Fruit fly (Drosophila melanogaster) whole organism, embryonic: ENCODE measurements around the gene Pep.

Experiments
- Aef1 ChIP-seq: fragments of 200-800 bp; sonication (Bioruptor generic); IDR thresholded peaks from 3 replicates; pipeline ENCODE4 v1.3.6; 2022; ENCODE audit warnings: missing biosample characterization, missing genetic modification characterization
- Bdp1 ChIP-seq: fragments of 200-800 bp; sonication (Bioruptor generic); optimal IDR thresholded peaks from 3 replicates; lab custom pipeline; 2016; ENCODE audit warnings: missing biosample characterization, missing genetic modification characterization
- CG10654 ChIP-seq: fragments of 200-800 bp; sonication (Bioruptor generic); optimal IDR thresholded peaks from 2 replicates; lab custom pipeline; 2016; ENCODE audit warnings: missing biosample characterization, missing genetic modification characterization
- CG10959 ChIP-seq: fragments of 200-800 bp; sonication (Bioruptor generic); IDR thresholded peaks from 2 replicates; pipeline ENCODE4 v1.3.6; 2022; ENCODE audit warnings: missing biosample characterization, missing genetic modification characterization
- CG1233 ChIP-seq: fragments of 200-800 bp; sonication (Bioruptor generic); optimal IDR thresholded peaks from 4 replicates; lab custom pipeline; 2018; ENCODE audit warnings: missing biosample characterization, mild to moderate bottlenecking, missing genetic modification characterization
- CG14710 ChIP-seq: fragments of 200-800 bp; sonication (Bioruptor generic); optimal IDR thresholded peaks from 3 replicates; lab custom pipeline; 2019; ENCODE audit warnings: missing biosample characterization, mild to moderate bottlenecking, missing genetic modification characterization, moderate library complexity
- CG14965 ChIP-seq: fragments of 200-800 bp; sonication (Bioruptor generic); optimal IDR thresholded peaks from 2 replicates; lab custom pipeline; 2016; ENCODE audit warnings: missing biosample characterization, missing genetic modification characterization, borderline replicate concordance
- CG15073 ChIP-seq: fragments of 200-800 bp; sonication (Bioruptor generic); optimal IDR thresholded peaks from 2 replicates; lab custom pipeline; 2016; ENCODE audit warnings: missing biosample characterization, missing genetic modification characterization
- CG17359 ChIP-seq: fragments of 200-800 bp; sonication (Bioruptor generic); optimal IDR thresholded peaks from 3 replicates; lab custom pipeline; 2018; ENCODE audit warnings: missing biosample characterization, mild to moderate bottlenecking, missing genetic modification characterization, moderate library complexity
- CG17612 ChIP-seq: fragments of 200-800 bp; sonication (Bioruptor generic); IDR thresholded peaks from 2 replicates; pipeline ENCODE4 v1.3.6; 2022; ENCODE audit warnings: missing biosample characterization, missing genetic modification characterization
- CG1792 ChIP-seq: fragments of 200-800 bp; sonication (Bioruptor generic); optimal IDR thresholded peaks from 2 replicates; lab custom pipeline; 2016; ENCODE audit warnings: missing biosample characterization, missing genetic modification characterization
- CG2199 ChIP-seq: fragments of 200-800 bp; sonication (Bioruptor generic); IDR thresholded peaks from 3 replicates; pipeline ENCODE4 v1.3.6; 2022; ENCODE audit warnings: missing biosample characterization, missing genetic modification characterization
- CG2889 ChIP-seq: fragments of 200-800 bp; sonication (Bioruptor generic); IDR thresholded peaks from 3 replicates; pipeline ENCODE4 v1.3.6; 2022; ENCODE audit warnings: missing biosample characterization, missing genetic modification characterization
- CG3847 ChIP-seq: fragments of 200-800 bp; sonication (Bioruptor generic); IDR thresholded peaks from 2 replicates; pipeline ENCODE4 v1.3.6; 2022; ENCODE audit warnings: missing biosample characterization, missing genetic modification characterization
- CG6175 ChIP-seq: fragments of 200-800 bp; sonication (Bioruptor generic); IDR thresholded peaks from 3 replicates; pipeline ENCODE4 v1.3.6; 2022; ENCODE audit warnings: missing biosample characterization, missing genetic modification characterization
- CG6254 ChIP-seq: fragments of 200-800 bp; sonication (Bioruptor generic); optimal IDR thresholded peaks from 3 replicates; lab custom pipeline; 2017; ENCODE audit warnings: mild to moderate bottlenecking, missing biosample characterization, missing genetic modification reagents, missing genetic modification characterization
- CG6683 ChIP-seq: fragments of 200-800 bp; sonication (Bioruptor generic); optimal IDR thresholded peaks from 2 replicates; lab custom pipeline; 2017; ENCODE audit warnings: missing biosample characterization, mild to moderate bottlenecking, missing genetic modification characterization, missing genetic modification reagents
- CG8944 ChIP-seq: fragments of 200-800 bp; sonication (Bioruptor generic); optimal IDR thresholded peaks from 3 replicates; lab custom pipeline; 2016; ENCODE audit warnings: missing biosample characterization, missing genetic modification characterization
- Dad ChIP-seq: fragments of 200-800 bp; sonication (Bioruptor generic); optimal IDR thresholded peaks from 3 replicates; lab custom pipeline; 2016; ENCODE audit warnings: missing biosample characterization, missing genetic modification characterization
- Dbx ChIP-seq: fragments of 200-800 bp; sonication (Bioruptor generic); IDR thresholded peaks from 3 replicates; pipeline ENCODE4 v1.3.6; 2022; ENCODE audit warnings: missing biosample characterization, missing genetic modification characterization
- H15 ChIP-seq: fragments of 200-800 bp; sonication (Bioruptor generic); IDR thresholded peaks from 3 replicates; pipeline ENCODE4 v1.3.6; 2022; ENCODE audit warnings: missing biosample characterization, missing genetic modification characterization
- HHEX ChIP-seq: fragments of 200-800 bp; sonication (Bioruptor generic); optimal IDR thresholded peaks from 3 replicates; lab custom pipeline; 2017; ENCODE audit warnings: missing biosample characterization, mild to moderate bottlenecking, missing genetic modification characterization, missing genetic modification reagents
- NFAT ChIP-seq: fragments of 200-800 bp; sonication (Bioruptor generic); IDR thresholded peaks from 2 replicates; pipeline ENCODE4 v1.3.6; 2022; ENCODE audit warnings: missing biosample characterization, missing genetic modification characterization
- Oli ChIP-seq: fragments of 200-800 bp; sonication (Bioruptor generic); optimal IDR thresholded peaks from 2 replicates; lab custom pipeline; 2018; ENCODE audit warnings: missing biosample characterization, mild to moderate bottlenecking, missing genetic modification characterization, moderate library complexity
- Poxn ChIP-seq: fragments of 200-800 bp; sonication (Bioruptor generic); IDR thresholded peaks from 2 replicates; pipeline ENCODE4 v1.3.6; 2022; ENCODE audit warnings: missing biosample characterization, missing genetic modification characterization
- Ptx1 ChIP-seq: fragments of 200-800 bp; sonication (Bioruptor generic); IDR thresholded peaks from 2 replicates; pipeline ENCODE4 v1.3.6; 2022; ENCODE audit warnings: missing biosample characterization, missing genetic modification characterization
- Usf ChIP-seq: fragments of 200-800 bp; sonication (Bioruptor generic); optimal IDR thresholded peaks from 2 replicates; lab custom pipeline; 2017; ENCODE audit warnings: missing genotype, missing biosample characterization, missing genetic modification characterization
- ac ChIP-seq: fragments of 200-800 bp; sonication (Bioruptor generic); optimal IDR thresholded peaks from 3 replicates; lab custom pipeline; 2017; ENCODE audit warnings: missing biosample characterization, mild to moderate bottlenecking, missing genetic modification characterization
- ems ChIP-seq: fragments of 200-800 bp; sonication (Bioruptor generic); optimal IDR thresholded peaks from 3 replicates; lab custom pipeline; 2016; ENCODE audit warnings: missing biosample characterization, missing genetic modification characterization
- exex ChIP-seq: fragments of 200-800 bp; sonication (Bioruptor generic); optimal IDR thresholded peaks from 4 replicates; lab custom pipeline; 2018; ENCODE audit warnings: missing biosample characterization, mild to moderate bottlenecking, missing genetic modification characterization, moderate library complexity
- fu2 ChIP-seq: fragments of 200-800 bp; sonication (Bioruptor generic); optimal IDR thresholded peaks from 2 replicates; lab custom pipeline; 2016; ENCODE audit warnings: missing biosample characterization, missing genetic modification characterization
- insv ChIP-seq, 2 experiments: fragments of 200-800 bp; sonication (Bioruptor generic); optimal IDR thresholded peaks; 3 replicates each; lab custom pipeline; 2016 to 2018; ENCODE audit warnings: missing biosample characterization in 2 of 2, missing genetic modification characterization in 2 of 2
- inv ChIP-seq: fragments of 200-800 bp; sonication (Bioruptor generic); IDR thresholded peaks from 2 replicates; pipeline ENCODE4 v1.3.6; 2022; ENCODE audit warnings: missing biosample characterization, missing genetic modification characterization; ENCODE audit not compliant: partially characterized antibody
- kah ChIP-seq: fragments of 200-800 bp; sonication (Bioruptor generic); optimal IDR thresholded peaks from 2 replicates; lab custom pipeline; 2018; ENCODE audit warnings: missing biosample characterization, mild to moderate bottlenecking, missing genetic modification characterization
- ken ChIP-seq: fragments of 200-800 bp; sonication (Bioruptor generic); IDR thresholded peaks from 3 replicates; pipeline ENCODE4 v1.3.6; 2022; ENCODE audit warnings: missing biosample characterization, missing genetic modification characterization
- lov ChIP-seq, 2 experiments: fragments of 200-800 bp in 1 of 2; fragments of >200 bp in 1 of 2; sonication (Bioruptor generic) in 1 of 2; IDR thresholded peaks in 1 of 2; optimal IDR thresholded peaks in 1 of 2; 2 replicates in 1 of 2; 3 replicates in 1 of 2; pipeline versions ENCODE4 v1.3.6 to Lab custom; 2017 to 2022; ENCODE audit warnings: missing biosample characterization in 1 of 2, missing genetic modification characterization in 1 of 2
- nmo ChIP-seq: fragments of 200-800 bp; sonication (Bioruptor generic); optimal IDR thresholded peaks from 2 replicates; lab custom pipeline; 2018; ENCODE audit warnings: missing biosample characterization, mild to moderate bottlenecking, missing genetic modification characterization, moderate library complexity
- onecut ChIP-seq: fragments of 200-800 bp; sonication (Bioruptor generic); IDR thresholded peaks from 2 replicates; pipeline ENCODE4 v1.3.6; 2022; ENCODE audit warnings: missing biosample characterization, missing genetic modification characterization
- org-1 ChIP-seq: fragments of 200-800 bp; sonication (Bioruptor generic); optimal IDR thresholded peaks from 2 replicates; lab custom pipeline; 2017; ENCODE audit warnings: missing biosample characterization, missing genetic modification characterization
- pros ChIP-seq: fragments of 200-800 bp; sonication (Bioruptor generic); optimal IDR thresholded peaks from 3 replicates; lab custom pipeline; 2019; ENCODE audit warnings: missing biosample characterization, mild to moderate bottlenecking, missing genetic modification characterization, moderate library complexity
- pum ChIP-seq: fragments of 200-800 bp; sonication (Bioruptor generic); optimal IDR thresholded peaks from 2 replicates; lab custom pipeline; 2016; ENCODE audit warnings: missing biosample characterization, missing genetic modification characterization
- run ChIP-seq: fragments of 200-800 bp; sonication (Bioruptor generic); optimal IDR thresholded peaks from 3 replicates; lab custom pipeline; 2018; ENCODE audit warnings: missing biosample characterization, mild to moderate bottlenecking, missing genetic modification characterization
- sim ChIP-seq: fragments of 200-800 bp; sonication (Bioruptor generic); IDR thresholded peaks from 2 replicates; pipeline ENCODE4 v1.3.6; 2022; ENCODE audit warnings: missing biosample characterization, missing genetic modification characterization
- ssp ChIP-seq: fragments of 200-800 bp; sonication (Bioruptor generic); IDR thresholded peaks from 2 replicates; pipeline ENCODE4 v1.3.6; 2022; ENCODE audit warnings: missing biosample characterization, missing genetic modification characterization
- stc ChIP-seq: fragments of 200-800 bp; sonication (Bioruptor generic); IDR thresholded peaks from 2 replicates; pipeline ENCODE4 v1.3.6; 2022; ENCODE audit warnings: missing biosample characterization, missing genetic modification characterization
- tin ChIP-seq: fragments of 200-800 bp; sonication (Bioruptor generic); optimal IDR thresholded peaks from 3 replicates; lab custom pipeline; 2016; ENCODE audit warnings: missing biosample characterization, missing genetic modification characterization
- tio ChIP-seq: fragments of 200-800 bp; sonication (Bioruptor generic); optimal IDR thresholded peaks from 2 replicates; lab custom pipeline; 2017; ENCODE audit warnings: missing biosample characterization, missing genetic modification characterization, inconsistent platforms
- z ChIP-seq: fragments of 200-800 bp; sonication (Bioruptor generic); IDR thresholded peaks from 3 replicates; pipeline ENCODE4 v1.3.6; 2022; ENCODE audit warnings: missing biosample characterization, missing genetic modification characterization

Gene Pep

dm6 chr3L:17653701-17654667, 9.1 kb upstream of the Pep start, which contains the start of the genes Krn, Ndfip and CG7484:
Krn (minus strand) TSS chr3L:17654280.
Ndfip (minus strand) TSS chr3L:17654280.
CG7484 (plus strand) TSS chr3L:17654617.
- TF ChIP-seq CG8944 (GFP tag; lab: Kevin White, UChicago): peak; percentile 76
- TF ChIP-seq Ptx1 (GFP tag; lab: Robert Waterston, UW): peak; percentile 91
- TF ChIP-seq CG1233 (GFP tag; lab: Kevin White, UChicago): peak; percentile 78
- no peak for TF ChIP-seq lov (optimal IDR thresholded peaks at IDR 0.05; lab: Kevin White, UChicago)
- no peak for TF ChIP-seq lov (GFP tag; IDR thresholded peaks at IDR 0.05; lab: Robert Waterston, UW)
- peak; percentile 95 for TF ChIP-seq onecut (GFP tag; lab: Robert Waterston, UW)
- peak; percentile 95 for TF ChIP-seq CG14710 (tag; lab: Kevin White, UChicago)
- TF ChIP-seq ssp: peak; percentile 84
- peak; percentile 83 for TF ChIP-seq pum (GFP tag; lab: Kevin White, UChicago)
- no peak for TF ChIP-seq CG1792 (GFP tag; lab: Kevin White, UChicago)
- TF ChIP-seq CG2199: no peak
- peak; percentile 79 for TF ChIP-seq ken (GFP tag; lab: Robert Waterston, UW)
- TF ChIP-seq CG10959 (GFP tag; lab: Robert Waterston, UW): peak; percentile 46; the same call in 1 of the 2 replicates
- TF ChIP-seq CG2889 (GFP tag; lab: Robert Waterston, UW): peak; percentile 80; the same call in 2 of the 3 replicates
- peak; percentile 90 for TF ChIP-seq CG3847 (GFP tag; lab: Robert Waterston, UW)
- peak; percentile 85 for TF ChIP-seq Aef1
- peak; percentile 73 for TF ChIP-seq exex
- TF ChIP-seq run (tag; lab: Kevin White, UChicago): peak; percentile 74
- TF ChIP-seq Oli (tag; lab: Kevin White, UChicago): peak; percentile 80
- peak; percentile 87 for TF ChIP-seq CG17359
- peak; percentile 74 for TF ChIP-seq CG6175
- peak; percentile 86 for TF ChIP-seq tio (GFP tag; lab: Kevin White, UChicago)
- TF ChIP-seq CG15073 (GFP tag; lab: Kevin White, UChicago): no peak
- TF ChIP-seq CG14965 (GFP tag; lab: Kevin White, UChicago): no peak
- peak; percentile 1 for TF ChIP-seq ac
- TF ChIP-seq CG10654 (GFP tag; lab: Kevin White, UChicago): peak; percentile 81
- TF ChIP-seq tin (GFP tag; lab: Kevin White, UChicago): peak; percentile 88
- TF ChIP-seq CG17612 (GFP tag; lab: Robert Waterston, UW): 0 out of 2 replicates have a peak, but pooled peaks have one; percentile 62
- TF ChIP-seq nmo (GFP tag; lab: Kevin White, UChicago): peak; percentile 95
- TF ChIP-seq CG6683 (GFP tag; lab: Kevin White, UChicago): peak; percentile 56
- peak in 1 of 2 experiments; percentile 71 for TF ChIP-seq insv (GFP tag; optimal IDR thresholded peaks at IDR 0.05; lab: Kevin White, UChicago)
- no peak for TF ChIP-seq sim (GFP tag; lab: Robert Waterston, UW)
- peak; percentile 75; the same call in 2 of the 3 replicates for TF ChIP-seq H15 (GFP tag; lab: Robert Waterston, UW)
- TF ChIP-seq stc: peak; percentile 71; the same call in 1 of the 2 replicates
- peak; percentile 97 for TF ChIP-seq inv (GFP tag; lab: Robert Waterston, UW)
- peak; percentile 50 for TF ChIP-seq kah (GFP tag; lab: Kevin White, UChicago)
- TF ChIP-seq fu2 (GFP tag; lab: Kevin White, UChicago): peak; percentile 78
- TF ChIP-seq CG6254 (GFP tag; lab: Kevin White, UChicago): peak; percentile 44
- peak; percentile 81 for TF ChIP-seq Dad (GFP tag; lab: Kevin White, UChicago)
- TF ChIP-seq Usf (GFP tag; lab: Kevin White, UChicago): peak; percentile 83
- TF ChIP-seq NFAT (GFP tag; lab: Robert Waterston, UW): peak; percentile 84
- TF ChIP-seq HHEX: peak; percentile 78
- TF ChIP-seq z (GFP tag; lab: Robert Waterston, UW): no peak
- peak; percentile 79 for TF ChIP-seq ems (GFP tag; lab: Kevin White, UChicago)
- TF ChIP-seq Poxn: peak; percentile 67; the same call in 1 of the 2 replicates
- TF ChIP-seq org-1 (GFP tag; lab: Kevin White, UChicago): peak; percentile 59
- TF ChIP-seq pros: no peak
- peak; percentile 94 for TF ChIP-seq Dbx (GFP tag; lab: Robert Waterston, UW)
- peak; percentile 51 for TF ChIP-seq Bdp1
